Worm (Caenorhabditis elegans): Measurements from ENCODE around the gene psme-3.

The psme-3 gene

DNA sequence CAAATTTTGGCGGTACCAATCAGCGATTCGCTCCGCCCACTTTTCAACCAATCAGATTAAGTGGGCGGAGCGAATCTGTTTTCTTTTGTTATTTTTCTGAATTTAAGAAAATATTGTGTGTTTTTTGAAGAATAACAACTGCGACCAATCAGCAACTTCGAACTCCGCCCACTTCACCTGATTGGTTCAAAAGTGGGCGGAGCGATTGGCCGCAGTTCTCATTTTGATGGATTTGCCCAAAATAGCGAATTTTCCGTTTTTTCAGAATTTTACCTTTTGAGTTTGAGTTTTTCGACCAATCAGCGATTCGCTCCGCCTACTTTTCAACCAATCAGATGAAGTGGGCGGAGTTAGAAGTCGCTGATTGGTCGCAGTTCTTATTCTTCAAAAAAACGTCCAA lies 21.4 kb downstream of the psme-3 start:
- TF ChIP-seq hlh-30 (tag; optimal IDR thresholded peaks at IDR 0.05; ENCODE audit: insufficient read depth) (no peak), nfya-1 (tag; optimal IDR thresholded peaks at IDR 0.05) (peak; percentile 63), ceh-6 (GFP tag; optimal IDR thresholded peaks at IDR 0.05) (no peak), fkh-10 (GFP tag; optimal IDR thresholded peaks at IDR 0.05) (no peak)

DNA sequence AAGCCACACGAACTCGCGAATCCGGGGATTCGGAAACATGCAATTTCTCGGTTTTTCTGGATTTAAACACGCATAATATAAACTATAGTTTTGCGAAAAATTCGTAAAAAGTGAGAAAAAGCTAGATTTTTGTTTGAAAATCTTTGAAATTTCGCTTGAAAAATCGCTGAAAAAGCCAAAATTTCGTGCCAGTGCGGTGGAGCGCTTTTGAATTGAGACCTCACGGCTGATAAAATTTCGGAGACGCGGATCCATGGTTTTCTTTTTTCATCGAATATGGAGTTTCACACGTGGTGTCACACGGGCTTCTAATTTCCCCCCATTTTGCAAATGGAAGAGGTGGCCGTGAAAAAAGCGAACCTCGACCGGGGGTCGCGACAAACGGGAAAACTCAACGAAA lies 22.3 kb downstream of the psme-3 start:
- no peak for TF ChIP-seq fax-1 (tag; optimal IDR thresholded peaks at IDR 0.05)
- no peak for TF ChIP-seq ceh-30 (tag; optimal IDR thresholded peaks at IDR 0.05)
- no peak for TF ChIP-seq ref-2 (tag; optimal IDR thresholded peaks at IDR 0.05)
- no peak for TF ChIP-seq ceh-14 (tag; optimal IDR thresholded peaks at IDR 0.05)
- TF ChIP-seq ceh-31 (tag; optimal IDR thresholded peaks at IDR 0.05): no peak
- TF ChIP-seq ama-1 (optimal IDR thresholded peaks at IDR 0.05): no peak
- no peak for TF ChIP-seq elt-4 (tag; optimal IDR thresholded peaks at IDR 0.05)
- no peak for TF ChIP-seq ceh-6 (GFP tag; optimal IDR thresholded peaks at IDR 0.05)
- TF ChIP-seq unc-55 (GFP tag; optimal IDR thresholded peaks at IDR 0.05): no peak
- no peak for TF ChIP-seq nfya-1 (tag; optimal IDR thresholded peaks at IDR 0.05)
- no peak for TF ChIP-seq ceh-19 (GFP tag; optimal IDR thresholded peaks at IDR 0.05)
- no peak for TF ChIP-seq F13H6.1 (tag; optimal IDR thresholded peaks at IDR 0.05)

DNA sequence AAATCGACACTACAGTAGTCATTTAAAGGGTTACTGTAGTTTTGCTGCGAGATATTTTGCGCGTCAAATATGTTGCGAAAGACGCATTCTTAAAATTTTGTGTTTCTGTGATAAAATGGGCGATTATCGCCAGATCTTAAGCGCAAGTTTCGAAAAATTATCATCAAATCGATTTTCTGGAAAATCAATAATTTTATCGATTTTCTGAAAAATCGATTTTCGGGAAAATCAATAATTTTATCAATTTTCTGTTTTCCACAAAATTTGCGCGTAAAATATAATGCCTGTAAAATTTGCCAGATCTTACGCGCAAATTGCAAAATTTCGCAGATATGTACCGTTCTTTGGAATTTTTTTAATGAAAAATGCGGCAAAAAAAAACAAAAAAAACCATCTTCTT lies 24.2 kb downstream of the psme-3 start:
- TF ChIP-seq lim-6 (tag; optimal IDR thresholded peaks at IDR 0.05) (no peak), ceh-48 (tag; optimal IDR thresholded peaks at IDR 0.05) (peak; percentile 13), ceh-24 (tag; optimal IDR thresholded peaks at IDR 0.05) (no peak)

DNA sequence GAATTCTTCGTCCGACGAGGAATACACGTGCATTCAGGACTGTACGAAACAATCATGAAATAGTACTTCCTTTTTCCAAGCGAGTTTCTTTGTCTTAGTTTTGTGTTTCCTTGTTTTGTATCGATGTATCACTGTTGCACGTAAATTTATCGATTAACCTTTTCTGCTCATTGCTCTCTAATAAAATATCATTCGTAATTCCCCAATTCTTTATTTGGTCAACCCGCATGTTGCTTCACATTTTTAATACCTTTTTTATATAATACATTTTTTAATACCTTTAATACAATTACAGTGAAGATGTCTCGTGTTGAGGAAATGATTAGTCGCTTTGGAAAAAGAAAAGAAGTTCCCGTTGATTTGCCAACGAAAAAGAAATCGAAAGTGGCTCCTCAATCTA lies 39.9 kb downstream of the psme-3 start, which contains the start of gene Y66D12A.1:
Y66D12A.1 (plus strand) TSS at position 301 of the 400 bp plus-strand sequence.
- no peak for TF ChIP-seq ceh-45 (GFP tag; IDR thresholded peaks at IDR 0.05)

DNA sequence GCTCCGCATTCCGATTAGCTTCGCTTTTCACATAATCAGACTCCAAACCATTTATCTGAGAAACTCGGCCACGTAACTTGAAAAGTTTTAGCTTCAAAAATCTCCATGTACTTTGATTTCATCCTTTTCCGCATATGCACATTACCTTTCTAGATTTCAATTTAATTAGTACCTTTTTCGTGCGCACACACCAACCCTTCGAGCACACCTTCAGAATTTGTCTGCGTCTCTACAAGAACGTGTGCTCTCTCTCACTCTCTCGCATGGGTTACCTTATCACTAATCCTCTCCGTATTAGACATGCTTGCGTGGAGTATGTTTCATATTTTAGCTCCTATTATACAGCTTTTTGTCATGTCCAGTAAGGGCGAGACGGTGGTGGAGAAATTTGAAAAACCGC lies 41.6 kb downstream of the psme-3 start, which contains the start of gene Y66D12A.30:
Y66D12A.30 (plus strand) TSS at position 301 of the 400 bp plus-strand sequence.
- TF ChIP-seq pax-1 (tag; optimal IDR thresholded peaks at IDR 0.05) (no peak), elt-4 (tag; optimal IDR thresholded peaks at IDR 0.05) (no peak), hlh-13 (GFP tag; optimal IDR thresholded peaks at IDR 0.05) (no peak), unc-86 (tag; optimal IDR thresholded peaks at IDR 0.05) (no peak), pha-2 (tag; optimal IDR thresholded peaks at IDR 0.05) (no peak), tbx-2 (tag; optimal IDR thresholded peaks at IDR 0.05) (no peak), pros-1 (tag; optimal IDR thresholded peaks at IDR 0.05) (no peak)

DNA sequence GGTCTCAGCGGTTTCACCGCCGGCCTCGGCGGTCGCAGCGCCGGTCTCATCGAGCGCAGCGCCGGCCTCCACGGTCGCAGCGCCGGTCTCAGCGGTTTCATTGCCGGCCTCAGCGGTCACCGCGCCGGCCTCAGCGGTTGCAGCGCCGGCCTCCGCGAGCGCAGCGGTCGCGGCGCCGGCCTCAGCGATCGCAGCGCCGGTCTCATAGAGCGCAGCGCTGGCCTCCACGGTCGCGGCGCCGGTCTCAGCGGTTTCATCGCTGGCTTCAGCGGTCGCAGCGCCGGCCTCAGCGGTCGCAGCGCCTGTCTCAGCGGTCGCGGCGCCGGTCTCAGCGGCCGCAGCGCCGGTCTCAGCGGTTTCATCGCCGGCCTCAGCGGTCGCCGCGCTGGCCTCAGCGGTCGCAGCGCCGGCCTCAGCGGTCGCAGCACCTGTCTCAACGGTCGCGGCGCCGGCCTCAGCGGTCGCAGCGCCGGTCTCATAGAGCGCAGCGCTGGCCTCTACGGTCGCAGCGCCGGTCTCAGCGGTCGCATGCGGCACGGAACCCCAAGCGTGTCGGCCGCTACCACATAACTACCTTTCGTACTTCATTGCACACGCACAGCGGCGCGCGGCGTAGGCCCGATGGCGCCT lies 43.8 kb downstream of the psme-3 start:
- TF ChIP-seq elt-4 (tag; optimal IDR thresholded peaks at IDR 0.05) (peak; percentile 73), C38D4.7 (GFP tag; optimal IDR thresholded peaks at IDR 0.05) (no peak), ceh-2 (tag; optimal IDR thresholded peaks at IDR 0.05) (no peak), elt-2 (tag; optimal IDR thresholded peaks at IDR 0.05) (no peak)

DNA sequence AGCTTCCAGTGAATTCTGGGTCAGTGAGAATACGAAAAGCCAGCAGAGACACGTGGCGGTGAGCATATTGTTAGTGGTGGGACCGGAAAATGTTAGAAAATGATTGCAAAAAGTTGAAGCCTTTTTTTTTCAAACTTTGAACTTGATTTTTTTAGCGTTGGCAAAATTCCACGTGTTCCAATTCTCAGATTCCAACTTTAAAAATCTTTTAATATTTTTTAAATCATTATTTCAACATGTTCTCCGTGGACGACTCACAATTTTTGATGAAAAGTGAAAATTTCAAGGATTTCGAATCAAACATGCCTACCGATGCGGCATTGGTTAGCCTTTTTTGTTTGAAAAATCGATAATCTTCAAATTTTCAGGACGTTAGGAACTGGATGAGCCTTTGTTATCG lies 44.4 kb downstream of the psme-3 start, which contains the start of the genes Y66A7A.9 and Y66A7A.4:
Y66A7A.9 (minus strand) TSS at position 101 of the 400 bp plus-strand sequence.
Y66A7A.4 (plus strand) TSS at position 237 of the 400 bp plus-strand sequence.
- no peak for TF ChIP-seq hlh-15 (tag; optimal IDR thresholded peaks at IDR 0.05)
- no peak for TF ChIP-seq lin-11 (tag; optimal IDR thresholded peaks at IDR 0.05)
- TF ChIP-seq pros-1 (tag; optimal IDR thresholded peaks at IDR 0.05): no peak
- no peak for TF ChIP-seq Y22D7AL.16 (tag; optimal IDR thresholded peaks at IDR 0.05)
- no peak for TF ChIP-seq madf-2 (tag; optimal IDR thresholded peaks at IDR 0.05)
- TF ChIP-seq ceh-45 (GFP tag; IDR thresholded peaks at IDR 0.05): no peak
- TF ChIP-seq pha-2 (tag; optimal IDR thresholded peaks at IDR 0.05): no peak
- TF ChIP-seq ceh-18 (tag; optimal IDR thresholded peaks at IDR 0.05): no peak
- no peak for TF ChIP-seq fax-1 (tag; optimal IDR thresholded peaks at IDR 0.05)
- TF ChIP-seq ceh-31 (tag; optimal IDR thresholded peaks at IDR 0.05): no peak
- no peak for TF ChIP-seq ceh-48 (tag; optimal IDR thresholded peaks at IDR 0.05)
- no peak for TF ChIP-seq ceh-9 (tag; optimal IDR thresholded peaks at IDR 0.05)
- no peak for TF ChIP-seq hlh-30 (tag; optimal IDR thresholded peaks at IDR 0.05; ENCODE audit: insufficient read depth)
- TF ChIP-seq lim-6 (tag; optimal IDR thresholded peaks at IDR 0.05): no peak
- TF ChIP-seq elt-2 (tag; optimal IDR thresholded peaks at IDR 0.05): no peak
- no peak for TF ChIP-seq npax-4 (tag; optimal IDR thresholded peaks at IDR 0.05)
- no peak for TF ChIP-seq unc-42 (tag; optimal IDR thresholded peaks at IDR 0.05)

Data from whole organism, late embryonic.